Worm (Caenorhabditis elegans): ENCODE measurements around the gene ZK899.5.

DNA sequence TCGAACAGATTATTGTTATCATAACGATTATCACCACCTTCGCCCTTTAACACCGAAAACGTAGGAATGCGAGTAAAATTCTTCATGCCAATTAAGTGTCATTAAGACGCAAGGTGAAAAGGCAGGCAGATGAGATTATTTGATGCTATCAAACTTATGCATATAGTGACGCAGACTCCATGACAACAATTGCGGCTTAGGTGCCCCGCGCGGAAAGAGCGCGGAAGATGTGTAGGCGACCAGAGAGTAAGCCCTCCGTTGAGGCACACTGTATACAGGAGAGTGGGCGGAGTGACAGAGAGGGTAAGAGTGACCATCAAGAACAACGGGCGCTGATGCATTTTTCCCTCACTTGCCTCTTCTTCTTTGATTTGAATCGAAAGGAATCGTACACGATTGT, 33.9 kb upstream of the ZK899.5 start:
- TF ChIP-seq pqm-1 (tag; optimal IDR thresholded peaks at IDR 0.05) (no peak), nhr-11 (tag; optimal IDR thresholded peaks at IDR 0.05) (no peak), fkh-10 (GFP tag; optimal IDR thresholded peaks at IDR 0.05) (no peak), elt-4 (tag; optimal IDR thresholded peaks at IDR 0.05) (no peak), dve-1 (tag; optimal IDR thresholded peaks at IDR 0.05) (no peak), ceh-30 (tag; optimal IDR thresholded peaks at IDR 0.05) (no peak), ceh-9 (tag; optimal IDR thresholded peaks at IDR 0.05) (no peak)
